Fruit fly (Drosophila melanogaster) whole organism, embryonic: Measurements from ENCODE around the gene DEF8.

Experiments used
- Ada2b ChIP-seq: fragments of 200-800 bp; sonication (Bioruptor generic); IDR thresholded peaks from 2 replicates; pipeline ENCODE4 v1.3.6; 2022; ENCODE audit warnings: missing biosample characterization, missing genetic modification characterization
- Atf3 ChIP-seq: fragments of 200-800 bp; sonication (Bioruptor generic); optimal IDR thresholded peaks from 3 replicates; lab custom pipeline; 2016; ENCODE audit warnings: missing biosample characterization, missing genetic modification characterization
- CG10147 ChIP-seq: fragments of 200-800 bp; sonication (Bioruptor generic); optimal IDR thresholded peaks from 2 replicates; lab custom pipeline; 2019; ENCODE audit warnings: missing biosample characterization, mild to moderate bottlenecking, missing genetic modification characterization, moderate library complexity
- CG11560 ChIP-seq: fragments of 200-800 bp; sonication (Bioruptor generic); IDR thresholded peaks from 3 replicates; pipeline ENCODE4 v1.3.6; 2022; ENCODE audit warnings: missing biosample characterization, missing genetic modification characterization
- CG13624 ChIP-seq: fragments of 200-800 bp; sonication (Bioruptor generic); optimal IDR thresholded peaks from 2 replicates; lab custom pipeline; 2016; ENCODE audit warnings: missing biosample characterization, missing genetic modification characterization
- CG17186 ChIP-seq: fragments of 200-800 bp; sonication (Bioruptor generic); optimal IDR thresholded peaks from 3 replicates; lab custom pipeline; 2017; ENCODE audit warnings: missing biosample characterization, missing genetic modification reagents, missing genetic modification characterization
- CG3163 ChIP-seq: fragments of 200-800 bp; sonication (Bioruptor generic); optimal IDR thresholded peaks from 3 replicates; lab custom pipeline; 2016; ENCODE audit warnings: missing biosample characterization, missing genetic modification characterization
- CG34422 ChIP-seq: fragments of 200-800 bp; sonication (Bioruptor generic); IDR thresholded peaks from 3 replicates; pipeline ENCODE4 v1.3.6; 2022; ENCODE audit warnings: missing biosample characterization, missing genetic modification characterization
- CG42726 ChIP-seq: fragments of 200-800 bp; sonication (Bioruptor generic); IDR thresholded peaks from 2 replicates; pipeline ENCODE4 v1.3.6; 2022; ENCODE audit warnings: missing biosample characterization, missing genetic modification characterization; ENCODE audit not compliant: partially characterized antibody
- CG5180 ChIP-seq: fragments of 200-800 bp; sonication (Bioruptor generic); optimal IDR thresholded peaks from 3 replicates; lab custom pipeline; 2017; ENCODE audit warnings: missing biosample characterization, missing genetic modification characterization, mild to moderate bottlenecking, moderate library complexity, missing genetic modification reagents
- CG6689 ChIP-seq: fragments of 200-800 bp; sonication (Bioruptor generic); IDR thresholded peaks from 2 replicates; pipeline ENCODE4 v1.3.6; 2022; ENCODE audit warnings: missing biosample characterization, missing genetic modification characterization
- CG7928 ChIP-seq: fragments of 200-800 bp; sonication (Bioruptor generic); optimal IDR thresholded peaks from 2 replicates; lab custom pipeline; 2017; ENCODE audit warnings: missing biosample characterization, mild to moderate bottlenecking, missing genetic modification characterization
- CG8478 ChIP-seq: fragments of >200 bp; optimal IDR thresholded peaks from 2 replicates; lab custom pipeline; 2018
- CHES-1-like ChIP-seq: fragments of 200-800 bp; sonication (Bioruptor generic); optimal IDR thresholded peaks from 2 replicates; lab custom pipeline; 2016; ENCODE audit warnings: missing biosample characterization, missing genetic modification characterization
- Dbx ChIP-seq: fragments of 200-800 bp; sonication (Bioruptor generic); IDR thresholded peaks from 3 replicates; pipeline ENCODE4 v1.3.6; 2022; ENCODE audit warnings: missing biosample characterization, missing genetic modification characterization
- Dfd ChIP-seq, 2 experiments: fragments of >200 bp; optimal IDR thresholded peaks; 2 replicates each; lab custom pipeline; 2017; ENCODE audit warnings: missing biosample characterization in 2 of 2, missing genetic modification characterization in 2 of 2
- Doc2 ChIP-seq: fragments of 200-800 bp; sonication (Bioruptor generic); IDR thresholded peaks from 2 replicates; pipeline ENCODE4 v1.3.6; 2022; ENCODE audit warnings: missing biosample characterization, missing genetic modification characterization
- Dref ChIP-seq: fragments of 200-800 bp; sonication (Bioruptor generic); IDR thresholded peaks from 2 replicates; pipeline ENCODE4 v1.3.6; 2022; ENCODE audit warnings: missing biosample characterization, missing genetic modification characterization
- Drgx ChIP-seq: fragments of 200-800 bp; sonication (Bioruptor generic); IDR thresholded peaks from 2 replicates; pipeline ENCODE4 v1.3.6; 2022; ENCODE audit warnings: missing biosample characterization, missing genetic modification characterization
- Elba2 ChIP-seq: fragments of 200-800 bp; sonication (Bioruptor generic); optimal IDR thresholded peaks from 3 replicates; lab custom pipeline; 2016; ENCODE audit warnings: missing biosample characterization, missing genetic modification characterization
- Fer1 ChIP-seq: fragments of 200-800 bp; sonication (Bioruptor generic); optimal IDR thresholded peaks from 2 replicates; lab custom pipeline; 2017; ENCODE audit warnings: missing biosample characterization, mild to moderate bottlenecking, missing genetic modification characterization
- GATAe ChIP-seq: fragments of 200-800 bp; sonication (Bioruptor generic); conservative IDR thresholded peaks from 2 replicates; pipeline ENCODE4 v1.3.6; 2022; ENCODE audit warnings: missing biosample characterization, missing genetic modification characterization
- HmgD ChIP-seq: fragments of 200-800 bp; sonication (Bioruptor generic); optimal IDR thresholded peaks from 3 replicates; lab custom pipeline; 2016; ENCODE audit warnings: missing biosample characterization, missing genetic modification characterization
- Hr3 ChIP-seq: fragments of 200-800 bp; sonication (Bioruptor generic); optimal IDR thresholded peaks from 3 replicates; lab custom pipeline; 2016; ENCODE audit warnings: missing biosample characterization, missing genetic modification characterization
- Mrtf ChIP-seq: fragments of 200-800 bp; sonication (Bioruptor generic); IDR thresholded peaks from 3 replicates; pipeline ENCODE4 v1.3.6; 2022; ENCODE audit warnings: missing biosample characterization, missing genetic modification characterization
- Neu2 ChIP-seq: fragments of 200-800 bp; sonication (Bioruptor generic); optimal IDR thresholded peaks from 3 replicates; lab custom pipeline; 2016; ENCODE audit warnings: missing biosample characterization, missing genetic modification characterization, borderline replicate concordance
- Optix ChIP-seq: fragments of 200-800 bp; sonication (Bioruptor generic); IDR thresholded peaks from 3 replicates; pipeline ENCODE4 v1.3.6; 2022; ENCODE audit warnings: missing biosample characterization, missing genetic modification characterization
- Pdp1 ChIP-seq, 2 experiments: fragments of 200-800 bp; sonication (Bioruptor generic); optimal IDR thresholded peaks; 3 replicates each; lab custom pipeline; 2016; ENCODE audit warnings: missing biosample characterization in 2 of 2, missing genetic modification characterization in 2 of 2, mild to moderate bottlenecking in 1 of 2, moderate library complexity in 1 of 2
- Scr ChIP-seq: fragments of 200-800 bp; sonication (Bioruptor generic); IDR thresholded peaks from 2 replicates; pipeline ENCODE4 v1.3.6; 2022; ENCODE audit warnings: missing biosample characterization, missing genetic modification characterization; ENCODE audit not compliant: partially characterized antibody
- Xbp1 ChIP-seq: fragments of 200-800 bp; sonication (Bioruptor generic); optimal IDR thresholded peaks from 3 replicates; lab custom pipeline; 2016; ENCODE audit warnings: missing biosample characterization, mild to moderate bottlenecking, missing genetic modification characterization
- ase ChIP-seq: fragments of 200-800 bp; sonication (Bioruptor generic); IDR thresholded peaks from 3 replicates; pipeline ENCODE4 v1.3.6; 2022; ENCODE audit warnings: missing biosample characterization, missing genetic modification characterization
- cad ChIP-seq: fragments of >200 bp; optimal IDR thresholded peaks from 2 replicates; lab custom pipeline; 2017; ENCODE audit warnings: missing biosample characterization, missing genetic modification characterization
- caup ChIP-seq: fragments of 200-800 bp; sonication (Bioruptor generic); optimal IDR thresholded peaks from 3 replicates; lab custom pipeline; 2017; ENCODE audit warnings: missing biosample characterization, mild to moderate bottlenecking, missing genetic modification characterization, moderate library complexity; ENCODE audit not compliant: severe bottlenecking
- croc ChIP-seq: fragments of 200-800 bp; sonication (Bioruptor generic); conservative IDR thresholded peaks from 3 replicates; pipeline ENCODE4 v1.3.6; 2022; ENCODE audit warnings: missing biosample characterization, missing genetic modification characterization
- emc ChIP-seq: fragments of 200-800 bp; sonication (Bioruptor generic); optimal IDR thresholded peaks from 2 replicates; lab custom pipeline; 2016; ENCODE audit warnings: missing biosample characterization, missing genetic modification characterization
- esg ChIP-seq: fragments of 200-800 bp; sonication (Bioruptor generic); conservative IDR thresholded peaks from 2 replicates; pipeline ENCODE4 v1.3.6; 2022; ENCODE audit warnings: missing biosample characterization, missing genetic modification characterization
- ewg ChIP-seq: fragments of 200-800 bp; sonication (Bioruptor generic); optimal IDR thresholded peaks from 3 replicates; lab custom pipeline; 2017; ENCODE audit warnings: mild to moderate bottlenecking, missing biosample characterization, missing genetic modification reagents, missing genetic modification characterization
- h ChIP-seq: fragments of >200 bp; optimal IDR thresholded peaks from 2 replicates; lab custom pipeline; 2017
- hb ChIP-seq: fragments of 200-800 bp; sonication (Bioruptor generic); IDR thresholded peaks from 3 replicates; pipeline ENCODE4 v1.3.6; 2022; ENCODE audit warnings: missing biosample characterization, missing genetic modification characterization; ENCODE audit not compliant: partially characterized antibody
- hkb ChIP-seq, 2 experiments: fragments of 200-800 bp in 1 of 2; fragments of >200 bp in 1 of 2; sonication (Bioruptor generic) in 1 of 2; IDR thresholded peaks in 1 of 2; optimal IDR thresholded peaks in 1 of 2; 2 replicates each; pipeline versions ENCODE4 v1.3.6 to Lab custom; 2017 to 2022; ENCODE audit warnings: missing biosample characterization in 1 of 2, missing genetic modification characterization in 1 of 2
- pan ChIP-seq, 4 experiments: fragments of >200 bp in 3 of 4; fragments of 200-800 bp in 1 of 4; sonication (Bioruptor generic) in 1 of 4; optimal IDR thresholded peaks in 3 of 4; IDR thresholded peaks in 1 of 4; 2 replicates each; pipeline versions ENCODE4 v1.3.6 to Lab custom; 2017 to 2022; ENCODE audit warnings: missing biosample characterization in 2 of 4, missing genetic modification characterization in 2 of 4, mixed read lengths in 1 of 4
- ranshi ChIP-seq: fragments of 200-800 bp; sonication (Bioruptor generic); IDR thresholded peaks from 2 replicates; pipeline ENCODE4 v1.3.6; 2022; ENCODE audit warnings: missing biosample characterization, missing genetic modification characterization
- salm ChIP-seq: fragments of 200-800 bp; sonication (Bioruptor generic); optimal IDR thresholded peaks from 2 replicates; lab custom pipeline; 2018; ENCODE audit warnings: missing biosample characterization, mild to moderate bottlenecking, missing genetic modification characterization
- sc ChIP-seq, 3 experiments: fragments of >200 bp in 2 of 3; fragments of 200-800 bp in 1 of 3; sonication (Bioruptor generic) in 1 of 3; optimal IDR thresholded peaks; 2 replicates in 2 of 3; 3 replicates in 1 of 3; lab custom pipeline; 2017; ENCODE audit warnings: mild to moderate bottlenecking in 1 of 3, missing biosample characterization in 1 of 3, missing genetic modification characterization in 1 of 3, missing genetic modification reagents in 1 of 3
- stwl ChIP-seq: fragments of 200-800 bp; sonication (Bioruptor generic); optimal IDR thresholded peaks from 3 replicates; lab custom pipeline; 2018; ENCODE audit warnings: missing biosample characterization, mild to moderate bottlenecking, missing genetic modification characterization, moderate library complexity
- sug ChIP-seq: fragments of 200-800 bp; optimal IDR thresholded peaks from 2 replicates; lab custom pipeline; 2019; ENCODE audit warnings: missing biosample characterization, mild to moderate bottlenecking, missing genetic modification characterization, moderate library complexity
- tap ChIP-seq: fragments of 200-800 bp; optimal IDR thresholded peaks from 3 replicates; lab custom pipeline; 2019; ENCODE audit warnings: missing biosample characterization, mild to moderate bottlenecking, missing genetic modification characterization, moderate library complexity
- vnd ChIP-seq: fragments of 200-800 bp; sonication (Bioruptor generic); IDR thresholded peaks from 3 replicates; pipeline ENCODE4 v1.3.6; 2022; ENCODE audit warnings: missing biosample characterization, missing genetic modification characterization; ENCODE audit not compliant: partially characterized antibody
- zen2 ChIP-seq: fragments of 200-800 bp; sonication (Bioruptor generic); IDR thresholded peaks from 3 replicates; pipeline ENCODE4 v1.3.6; 2022; ENCODE audit warnings: missing biosample characterization, missing genetic modification characterization; ENCODE audit not compliant: partially characterized antibody

The DEF8 gene

DNA sequence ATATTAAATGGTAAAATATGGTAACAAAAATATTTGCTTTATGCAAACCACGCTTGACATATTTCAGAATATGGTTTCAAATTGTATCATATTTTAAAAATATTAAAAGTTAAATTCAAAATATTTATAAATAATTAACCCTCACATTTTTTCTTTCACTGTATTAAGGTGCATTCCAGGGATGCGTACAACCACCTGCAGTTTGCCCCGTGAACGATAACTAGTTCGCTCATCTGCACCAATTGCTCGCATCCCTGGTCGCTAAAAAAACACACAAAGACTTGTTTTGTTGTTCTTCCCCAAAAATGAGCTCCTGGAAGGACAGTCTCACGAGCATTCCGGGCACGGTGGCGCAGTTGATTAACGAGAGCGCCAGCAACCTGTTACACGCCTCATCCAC lies at the start of gene DEF8 (continued):
- TF ChIP-seq CG42726 (GFP tag; lab: Robert Waterston, UW), result 0 out of 2 replicates have a peak, but pooled peaks have one; percentile 37
- TF ChIP-seq GATAe, result no peak
- no peak for TF ChIP-seq CG8478
- TF ChIP-seq Dbx (GFP tag; lab: Robert Waterston, UW), result peak; percentile 80; the same call in 2 of the 3 replicates
- peak; percentile 55; the same call in 2 of the 3 replicates for TF ChIP-seq Mrtf (GFP tag; lab: Robert Waterston, UW)
- peak; percentile 86 for TF ChIP-seq CG10147 (GFP tag; lab: Kevin White, UChicago)
- TF ChIP-seq esg (GFP tag; lab: Robert Waterston, UW), result peak; percentile 78
- no peak for TF ChIP-seq hb
- peak; percentile 81 for TF ChIP-seq Drgx (GFP tag; lab: Robert Waterston, UW)
- peak; percentile 86 for TF ChIP-seq CG6689 (GFP tag; lab: Robert Waterston, UW)
- no peak for TF ChIP-seq cad
- peak; percentile 86 for TF ChIP-seq Xbp1 (GFP tag; lab: Kevin White, UChicago)
- peak; percentile 87 for TF ChIP-seq Ada2b (GFP tag; lab: Robert Waterston, UW)
- TF ChIP-seq emc (GFP tag; lab: Kevin White, UChicago), result no peak
- TF ChIP-seq Pdp1 (GFP tag; optimal IDR thresholded peaks at IDR 0.05; lab: Kevin White, UChicago), result peak in 1 of 2 experiments; percentile 20
- TF ChIP-seq HmgD, result no peak
- TF ChIP-seq CG5180 (GFP tag; lab: Kevin White, UChicago), result no peak
- no peak for TF ChIP-seq Doc2 (GFP tag; lab: Robert Waterston, UW)
- TF ChIP-seq ewg (GFP tag; lab: Kevin White, UChicago), result peak; percentile 64
- TF ChIP-seq CG13624 (GFP tag; lab: Kevin White, UChicago), result peak; percentile 33
- TF ChIP-seq ranshi (GFP tag; lab: Robert Waterston, UW), result peak; percentile 91
- no peak for TF ChIP-seq hkb (optimal IDR thresholded peaks at IDR 0.05; lab: Kevin White, UChicago)
- peak; percentile 89 for TF ChIP-seq hkb (GFP tag; IDR thresholded peaks at IDR 0.05; lab: Robert Waterston, UW)
- TF ChIP-seq CG11560, result peak; percentile 60; the same call in 1 of the 3 replicates
- TF ChIP-seq Optix (GFP tag; lab: Robert Waterston, UW), result peak; percentile 58; the same call in 2 of the 3 replicates
- peak; percentile 61 for TF ChIP-seq salm
- TF ChIP-seq CG3163 (GFP tag; lab: Kevin White, UChicago), result peak; percentile 35
- peak; percentile 88 for TF ChIP-seq Fer1 (GFP tag; lab: Kevin White, UChicago)
- TF ChIP-seq CG17186 (GFP tag; lab: Kevin White, UChicago), result peak; percentile 82
- TF ChIP-seq zen2, result no peak
- peak; percentile 69 for TF ChIP-seq croc (GFP tag; lab: Robert Waterston, UW)
- no peak for TF ChIP-seq Neu2 (GFP tag; lab: Kevin White, UChicago)
- TF ChIP-seq sc (optimal IDR thresholded peaks at IDR 0.05; lab: Kevin White, UChicago), result no peak
- TF ChIP-seq sc (GFP tag; optimal IDR thresholded peaks at IDR 0.05; lab: Kevin White, UChicago), result peak; percentile 65
- TF ChIP-seq Dref (GFP tag; lab: Robert Waterston, UW), result peak; percentile 55
- peak; percentile 12 for TF ChIP-seq CHES-1-like (GFP tag; lab: Kevin White, UChicago)
- no peak for TF ChIP-seq pan (optimal IDR thresholded peaks at IDR 0.05; lab: Kevin White, UChicago)
- TF ChIP-seq pan (GFP tag; optimal IDR thresholded peaks at IDR 0.05 in 1 of 2, IDR thresholded peaks at IDR 0.05 in 1 of 2), result peak in 1 of 2 experiments; percentile 91
- TF ChIP-seq Hr3, result peak; percentile 86
- peak; percentile 86 for TF ChIP-seq CG34422
- peak; percentile 57 for TF ChIP-seq caup
- peak; percentile 46 for TF ChIP-seq Atf3 (GFP tag; lab: Kevin White, UChicago)
- TF ChIP-seq Elba2 (GFP tag; lab: Kevin White, UChicago), result no peak
- peak; percentile 42 for TF ChIP-seq Scr (GFP tag; lab: Robert Waterston, UW)
- no peak for TF ChIP-seq h (lab: Kevin White, UChicago)
- peak; percentile 97 for TF ChIP-seq CG7928
- no peak for TF ChIP-seq vnd (GFP tag; lab: Robert Waterston, UW)
- peak; percentile 68 for TF ChIP-seq sug
- TF ChIP-seq tap (tag; lab: Kevin White, UChicago), result peak; percentile 90
- TF ChIP-seq Dfd (GFP tag; optimal IDR thresholded peaks at IDR 0.05; lab: Kevin White, UChicago), result no peak
- TF ChIP-seq stwl, result peak; percentile 56
- peak; percentile 90 for TF ChIP-seq ase (GFP tag; lab: Robert Waterston, UW)
